Fruit fly (Drosophila melanogaster) whole organism, embryonic: ENCODE measurements around the gene Lcch3.

Experiments
- CG10209 ChIP-seq: fragments of 200-800 bp; sonication (Bioruptor generic); optimal IDR thresholded peaks from 3 replicates; lab custom pipeline; 2017; ENCODE audit warnings: missing biosample characterization, mild to moderate bottlenecking, missing genetic modification characterization, missing genetic modification reagents
- CG1024 ChIP-seq: fragments of 200-800 bp; sonication (Bioruptor generic); IDR thresholded peaks from 2 replicates; pipeline ENCODE4 v1.3.6; 2022; ENCODE audit warnings: missing biosample characterization, missing genetic modification characterization
- CG10321 ChIP-seq: fragments of 200-800 bp; sonication (Bioruptor generic); IDR thresholded peaks from 2 replicates; pipeline ENCODE4 v1.3.6; 2022; ENCODE audit warnings: missing biosample characterization, missing genetic modification characterization
- CG10431 ChIP-seq: fragments of 200-800 bp; sonication (Bioruptor generic); optimal IDR thresholded peaks from 3 replicates; lab custom pipeline; 2018; ENCODE audit warnings: missing biosample characterization, mild to moderate bottlenecking, missing genetic modification characterization
- CG10654 ChIP-seq: fragments of 200-800 bp; sonication (Bioruptor generic); optimal IDR thresholded peaks from 2 replicates; lab custom pipeline; 2016; ENCODE audit warnings: missing biosample characterization, missing genetic modification characterization
- CG11085 ChIP-seq: fragments of 200-800 bp; sonication (Bioruptor generic); IDR thresholded peaks from 2 replicates; pipeline ENCODE4 v1.3.6; 2022; ENCODE audit warnings: missing biosample characterization, missing genetic modification characterization
- CG12659 ChIP-seq: fragments of 200-800 bp; sonication (Bioruptor generic); optimal IDR thresholded peaks from 3 replicates; lab custom pipeline; 2017; ENCODE audit warnings: mild to moderate bottlenecking, missing biosample characterization, missing genetic modification reagents, missing genetic modification characterization
- CG13424 ChIP-seq: fragments of 200-800 bp; sonication (Bioruptor generic); optimal IDR thresholded peaks from 2 replicates; lab custom pipeline; 2019; ENCODE audit warnings: missing biosample characterization, mild to moderate bottlenecking, missing genetic modification characterization, moderate library complexity
- CG15073 ChIP-seq: fragments of 200-800 bp; sonication (Bioruptor generic); optimal IDR thresholded peaks from 2 replicates; lab custom pipeline; 2016; ENCODE audit warnings: missing biosample characterization, missing genetic modification characterization
- CG15269 ChIP-seq: fragments of 200-800 bp; sonication (Bioruptor generic); optimal IDR thresholded peaks from 2 replicates; lab custom pipeline; 2018; ENCODE audit warnings: missing biosample characterization, mild to moderate bottlenecking, missing genetic modification characterization, moderate library complexity
- CG1603 ChIP-seq: fragments of 200-800 bp; sonication (Bioruptor generic); optimal IDR thresholded peaks from 2 replicates; lab custom pipeline; 2019; ENCODE audit warnings: missing biosample characterization, mild to moderate bottlenecking, missing genetic modification characterization, moderate library complexity
- CG16813 ChIP-seq: fragments of 200-800 bp; sonication (Bioruptor generic); IDR thresholded peaks from 3 replicates; pipeline ENCODE4 v1.3.6; 2022; ENCODE audit warnings: missing biosample characterization, missing genetic modification characterization; ENCODE audit not compliant: partially characterized antibody
- CG17186 ChIP-seq: fragments of 200-800 bp; sonication (Bioruptor generic); optimal IDR thresholded peaks from 3 replicates; lab custom pipeline; 2017; ENCODE audit warnings: missing biosample characterization, missing genetic modification reagents, missing genetic modification characterization
- CG17361 ChIP-seq: fragments of 200-800 bp; sonication (Bioruptor generic); IDR thresholded peaks from 3 replicates; pipeline ENCODE4 v1.3.6; 2022; ENCODE audit warnings: missing biosample characterization, missing genetic modification characterization
- CG17829 ChIP-seq: fragments of 200-800 bp; optimal IDR thresholded peaks from 2 replicates; lab custom pipeline; 2019; ENCODE audit warnings: missing biosample characterization, mild to moderate bottlenecking, missing genetic modification characterization, moderate library complexity
- CG2678 ChIP-seq: fragments of 200-800 bp; sonication (Bioruptor generic); optimal IDR thresholded peaks from 3 replicates; lab custom pipeline; 2019; ENCODE audit warnings: missing biosample characterization, mild to moderate bottlenecking, missing genetic modification characterization, moderate library complexity
- CG30020 ChIP-seq: fragments of 200-800 bp; optimal IDR thresholded peaks from 2 replicates; lab custom pipeline; 2019; ENCODE audit warnings: missing biosample characterization, mild to moderate bottlenecking, missing genetic modification characterization, moderate library complexity
- CG34224 ChIP-seq: fragments of 200-800 bp; sonication (Bioruptor generic); IDR thresholded peaks from 3 replicates; pipeline ENCODE4 v1.3.6; 2022; ENCODE audit warnings: missing biosample characterization, missing genetic modification characterization; ENCODE audit not compliant: partially characterized antibody
- CG3995 ChIP-seq: fragments of 200-800 bp; sonication (Bioruptor generic); optimal IDR thresholded peaks from 3 replicates; lab custom pipeline; 2016; ENCODE audit warnings: missing biosample characterization, missing genetic modification characterization
- CG42726 ChIP-seq: fragments of 200-800 bp; sonication (Bioruptor generic); IDR thresholded peaks from 2 replicates; pipeline ENCODE4 v1.3.6; 2022; ENCODE audit warnings: missing biosample characterization, missing genetic modification characterization; ENCODE audit not compliant: partially characterized antibody
- CG6272 ChIP-seq: fragments of 200-800 bp; sonication (Bioruptor generic); IDR thresholded peaks from 2 replicates; pipeline ENCODE4 v1.3.6; 2022; ENCODE audit warnings: missing biosample characterization, missing genetic modification characterization
- CG6683 ChIP-seq: fragments of 200-800 bp; sonication (Bioruptor generic); optimal IDR thresholded peaks from 2 replicates; lab custom pipeline; 2017; ENCODE audit warnings: missing biosample characterization, mild to moderate bottlenecking, missing genetic modification characterization, missing genetic modification reagents
- CG9609 ChIP-seq: fragments of 200-800 bp; sonication (Bioruptor generic); optimal IDR thresholded peaks from 3 replicates; lab custom pipeline; 2016; ENCODE audit warnings: missing biosample characterization, missing genetic modification characterization
- CHES-1-like ChIP-seq: fragments of 200-800 bp; sonication (Bioruptor generic); optimal IDR thresholded peaks from 2 replicates; lab custom pipeline; 2016; ENCODE audit warnings: missing biosample characterization, missing genetic modification characterization
- CTCF ChIP-seq: fragments of 200-800 bp; sonication (Bioruptor generic); optimal IDR thresholded peaks from 2 replicates; lab custom pipeline; 2017; ENCODE audit warnings: missing biosample characterization, mild to moderate bottlenecking, missing genetic modification characterization, moderate library complexity
- Doc3 ChIP-seq: fragments of 200-800 bp; sonication (Bioruptor generic); IDR thresholded peaks from 3 replicates; pipeline ENCODE4 v1.3.6; 2022; ENCODE audit warnings: missing biosample characterization, missing genetic modification characterization; ENCODE audit not compliant: partially characterized antibody
- Lhr ChIP-seq: fragments of 200-800 bp; sonication (Bioruptor generic); optimal IDR thresholded peaks from 3 replicates; lab custom pipeline; 2017; ENCODE audit warnings: mild to moderate bottlenecking, missing biosample characterization, missing genetic modification reagents, missing genetic modification characterization
- Mrtf ChIP-seq: fragments of 200-800 bp; sonication (Bioruptor generic); IDR thresholded peaks from 3 replicates; pipeline ENCODE4 v1.3.6; 2022; ENCODE audit warnings: missing biosample characterization, missing genetic modification characterization
- NC2α ChIP-seq: fragments of 200-800 bp; sonication (Bioruptor generic); optimal IDR thresholded peaks from 2 replicates; lab custom pipeline; 2016; ENCODE audit warnings: missing biosample characterization, missing genetic modification characterization
- Scr ChIP-seq: fragments of 200-800 bp; sonication (Bioruptor generic); IDR thresholded peaks from 2 replicates; pipeline ENCODE4 v1.3.6; 2022; ENCODE audit warnings: missing biosample characterization, missing genetic modification characterization; ENCODE audit not compliant: partially characterized antibody
- Vsx1 ChIP-seq: fragments of 200-800 bp; sonication (Bioruptor generic); optimal IDR thresholded peaks from 2 replicates; lab custom pipeline; 2017; ENCODE audit warnings: missing biosample characterization, mild to moderate bottlenecking, missing genetic modification characterization, missing genetic modification reagents
- Xbp1 ChIP-seq: fragments of 200-800 bp; sonication (Bioruptor generic); optimal IDR thresholded peaks from 3 replicates; lab custom pipeline; 2016; ENCODE audit warnings: missing biosample characterization, mild to moderate bottlenecking, missing genetic modification characterization
- Xrp1 ChIP-seq: fragments of 200-800 bp; sonication (Bioruptor generic); IDR thresholded peaks from 2 replicates; pipeline ENCODE4 v1.3.6; 2022; ENCODE audit warnings: missing biosample characterization, missing genetic modification characterization
- amos ChIP-seq: fragments of 200-800 bp; sonication (Bioruptor generic); IDR thresholded peaks from 2 replicates; pipeline ENCODE4 v1.3.6; 2022; ENCODE audit warnings: missing biosample characterization, missing genetic modification characterization; ENCODE audit not compliant: partially characterized antibody
- bbx ChIP-seq: fragments of 200-800 bp; sonication (Bioruptor generic); IDR thresholded peaks from 2 replicates; pipeline ENCODE4 v1.3.6; 2022; ENCODE audit warnings: missing biosample characterization, missing genetic modification characterization; ENCODE audit not compliant: partially characterized antibody
- cwo ChIP-seq: fragments of 200-800 bp; sonication (Bioruptor generic); optimal IDR thresholded peaks from 3 replicates; lab custom pipeline; 2017; ENCODE audit warnings: missing biosample characterization, missing genetic modification characterization, mild to moderate bottlenecking, moderate library complexity, missing genetic modification reagents
- emc ChIP-seq: fragments of 200-800 bp; sonication (Bioruptor generic); optimal IDR thresholded peaks from 2 replicates; lab custom pipeline; 2016; ENCODE audit warnings: missing biosample characterization, missing genetic modification characterization
- kay ChIP-seq: fragments of 200-800 bp; sonication (Bioruptor generic); optimal IDR thresholded peaks from 2 replicates; lab custom pipeline; 2016; ENCODE audit warnings: missing biosample characterization, missing genetic modification characterization
- lbe ChIP-seq: fragments of 200-800 bp; sonication (Bioruptor generic); optimal IDR thresholded peaks from 2 replicates; lab custom pipeline; 2016; ENCODE audit warnings: missing biosample characterization, mild to moderate bottlenecking, missing genetic modification characterization
- lola ChIP-seq, 3 experiments: fragments of >200 bp in 2 of 3; fragments of 200-800 bp in 1 of 3; sonication (Bioruptor generic) in 1 of 3; optimal IDR thresholded peaks; 2 replicates each; lab custom pipeline; 2017 to 2019; ENCODE audit warnings: missing biosample characterization in 3 of 3, missing genetic modification characterization in 3 of 3, mild to moderate bottlenecking in 1 of 3, moderate library complexity in 1 of 3
- mirr ChIP-seq: fragments of 200-800 bp; sonication (Bioruptor generic); optimal IDR thresholded peaks from 3 replicates; lab custom pipeline; 2018; ENCODE audit warnings: missing biosample characterization, mild to moderate bottlenecking, missing genetic modification characterization
- nau ChIP-seq: fragments of 200-800 bp; sonication (Bioruptor generic); optimal IDR thresholded peaks from 3 replicates; lab custom pipeline; 2017; ENCODE audit warnings: missing biosample characterization, mild to moderate bottlenecking, missing genetic modification characterization, missing genetic modification reagents
- nmo ChIP-seq: fragments of 200-800 bp; sonication (Bioruptor generic); optimal IDR thresholded peaks from 2 replicates; lab custom pipeline; 2018; ENCODE audit warnings: missing biosample characterization, mild to moderate bottlenecking, missing genetic modification characterization, moderate library complexity
- pnt ChIP-seq: fragments of 200-800 bp; sonication (Bioruptor generic); optimal IDR thresholded peaks from 3 replicates; lab custom pipeline; 2016; ENCODE audit warnings: missing biosample characterization, missing genetic modification characterization
- sens-2 ChIP-seq: fragments of 200-800 bp; sonication (Bioruptor generic); IDR thresholded peaks from 2 replicates; pipeline ENCODE4 v1.3.6; 2022; ENCODE audit warnings: missing biosample characterization, missing genetic modification characterization
- trh ChIP-seq: fragments of 200-800 bp; sonication (Bioruptor generic); optimal IDR thresholded peaks from 2 replicates; lab custom pipeline; 2016; ENCODE audit warnings: missing biosample characterization, missing genetic modification characterization
- vvl ChIP-seq: fragments of 200-800 bp; sonication (Bioruptor generic); IDR thresholded peaks from 2 replicates; pipeline ENCODE4 v1.3.6; 2022; ENCODE audit warnings: missing biosample characterization, missing genetic modification characterization

Gene Lcch3

DNA sequence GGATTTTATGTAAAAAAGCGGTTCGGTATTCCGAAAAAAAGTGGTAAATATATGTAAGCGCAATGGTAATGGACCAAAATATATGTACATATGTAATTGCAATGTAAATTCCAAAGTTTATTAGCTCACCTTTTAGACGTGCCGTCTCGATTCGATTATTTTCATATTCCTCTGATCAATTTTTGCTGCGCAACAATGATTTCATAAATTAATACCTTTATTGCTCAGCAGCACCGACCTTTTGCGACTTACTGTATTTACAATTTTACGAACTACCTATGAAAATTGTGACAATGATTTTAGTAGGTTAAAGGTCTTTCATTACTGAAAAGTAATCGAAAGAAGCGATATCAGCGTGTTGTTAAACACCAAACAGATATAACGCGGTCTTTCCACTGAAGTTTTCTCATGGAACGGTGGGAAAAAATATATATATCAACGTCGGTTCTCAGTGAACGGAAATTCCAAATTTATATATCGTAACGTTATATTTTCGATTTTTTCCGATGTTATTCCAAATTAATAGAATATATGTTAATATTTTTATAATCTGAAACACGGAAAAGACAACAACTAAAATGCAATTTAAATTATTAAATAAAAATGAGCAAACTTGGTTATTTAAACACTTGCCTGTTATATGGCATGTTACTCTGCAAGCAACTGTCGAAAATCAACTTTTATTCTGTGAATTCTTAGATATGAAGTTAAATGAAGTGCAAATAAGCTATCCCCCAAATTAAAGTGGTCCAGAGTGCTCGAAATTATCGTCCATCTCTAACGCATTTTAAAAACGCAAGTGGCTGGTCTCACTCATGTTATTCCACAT is 34.9 kb upstream of the Lcch3 start, which contains the start of the genes MSBP and CG15916 (continued):
- TF ChIP-seq Lhr (GFP tag; lab: Kevin White, UChicago): peak; percentile 29
- no peak for TF ChIP-seq Doc3 (GFP tag; lab: Robert Waterston, UW)
- peak; percentile 74; the same call in 1 of the 3 replicates for TF ChIP-seq CG17361 (GFP tag; lab: Robert Waterston, UW)
- TF ChIP-seq CG15073 (GFP tag; lab: Kevin White, UChicago): no peak
- peak; percentile 66 for TF ChIP-seq CG1024 (GFP tag; lab: Robert Waterston, UW)
- TF ChIP-seq CG10209: peak; percentile 57
- no peak for TF ChIP-seq sens-2
- peak in 2 of 3 experiments; percentile 44 to 85 for TF ChIP-seq lola (GFP tag; optimal IDR thresholded peaks at IDR 0.05; lab: Kevin White, UChicago)
- no peak for TF ChIP-seq CG9609 (GFP tag; lab: Kevin White, UChicago)
- TF ChIP-seq CG30020 (tag; lab: Kevin White, UChicago): peak; percentile 98
- 0 out of 3 replicates have a peak, but pooled peaks have one; percentile 27 for TF ChIP-seq Mrtf
- TF ChIP-seq CG15269: peak; percentile 15
- TF ChIP-seq Xbp1 (GFP tag; lab: Kevin White, UChicago): peak; percentile 19
- TF ChIP-seq cwo (GFP tag; lab: Kevin White, UChicago): no peak
- no peak for TF ChIP-seq bbx
- TF ChIP-seq vvl: 0 out of 2 replicates have a peak, but pooled peaks have one; percentile 18
- TF ChIP-seq CG10431 (GFP tag; lab: Kevin White, UChicago): peak; percentile 18
- TF ChIP-seq CG13424 (tag; lab: Kevin White, UChicago): peak; percentile 46
- TF ChIP-seq nau: no peak
- peak; percentile 12 for TF ChIP-seq CG1603
- TF ChIP-seq amos (GFP tag; lab: Robert Waterston, UW): 0 out of 2 replicates have a peak, but pooled peaks have one; percentile 24
- no peak for TF ChIP-seq CG16813 (GFP tag; lab: Robert Waterston, UW)
- TF ChIP-seq CG10654 (GFP tag; lab: Kevin White, UChicago): no peak

DNA sequence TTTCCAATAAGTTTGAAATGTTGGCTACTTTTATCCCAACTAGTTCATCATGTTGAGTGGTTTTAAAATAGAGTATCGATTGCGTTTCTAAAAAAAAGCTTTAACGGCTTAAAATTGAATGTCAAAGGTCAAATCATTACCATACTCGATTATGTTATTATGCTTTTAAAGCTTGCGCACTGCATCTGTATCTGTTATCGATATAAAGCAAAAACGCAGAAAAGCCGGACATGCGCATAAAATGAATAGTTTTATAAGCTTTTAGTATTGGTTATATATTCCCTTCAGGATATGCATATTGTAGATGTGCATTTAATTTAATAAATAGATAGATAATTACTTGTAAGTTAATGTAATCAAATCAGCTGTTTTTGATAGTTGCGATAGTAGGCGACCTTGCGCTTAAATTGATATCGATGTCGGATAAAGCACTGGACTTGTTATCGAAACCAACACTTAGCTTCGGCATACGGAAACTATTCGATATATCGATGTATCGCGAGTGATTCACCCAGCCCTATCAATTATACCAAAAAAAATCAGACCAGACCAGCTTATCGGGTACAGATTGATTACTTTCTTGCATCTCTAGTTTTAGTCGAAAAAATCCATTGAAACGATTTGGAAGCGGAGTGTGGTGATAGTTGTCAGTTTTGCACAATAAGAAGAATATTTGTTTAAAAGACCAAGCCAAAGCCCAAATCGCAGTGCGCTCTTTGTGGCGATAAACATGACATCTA is 33.1 kb upstream of the Lcch3 start, which contains the start of gene shi:
Gene shi, plus strand, starts transcription at position 511 of the 740 bp plus-strand sequence.
- TF ChIP-seq nmo (peak; percentile 62), pnt (GFP tag; lab: Kevin White, UChicago) (no peak), CG42726 (peak; percentile 98), kay (GFP tag; lab: Kevin White, UChicago) (peak; percentile 18), CTCF (no peak), emc (GFP tag; lab: Kevin White, UChicago) (no peak), mirr (GFP tag; lab: Kevin White, UChicago) (peak; percentile 59), NC2α (GFP tag; lab: Kevin White, UChicago) (no peak), CG12659 (GFP tag; lab: Kevin White, UChicago) (peak; percentile 76), CG3995 (peak; percentile 9), CG17186 (GFP tag; lab: Kevin White, UChicago) (peak; percentile 80), Vsx1 (GFP tag; lab: Kevin White, UChicago) (peak; percentile 20), CG2678 (no peak), CG11085 (GFP tag; lab: Robert Waterston, UW) (no peak), CHES-1-like (GFP tag; lab: Kevin White, UChicago) (peak; percentile 44), lbe (no peak), Doc3 (GFP tag; lab: Robert Waterston, UW) (peak; percentile 91), CG10321 (no peak), CG6272 (GFP tag; lab: Robert Waterston, UW) (no peak), CG34224 (GFP tag; lab: Robert Waterston, UW) (peak; percentile 98), CG6683 (no peak), CG17829 (tag; lab: Kevin White, UChicago) (peak; percentile 37), Scr (GFP tag; lab: Robert Waterston, UW) (peak; percentile 96), trh (GFP tag; lab: Kevin White, UChicago) (no peak), Xrp1 (no peak)
